Worm (Caenorhabditis elegans) whole organism, young adult: Measurements from ENCODE around the gene ZC477.4.

Source experiments
- B0336.3 ChIP-seq: fragments of 200-800 bp; sonication (Bioruptor generic); IDR thresholded peaks from 2 replicates; pipeline ENCODE4 v1.3.6; 2022; ENCODE audit warnings: missing genetic modification characterization, missing compliant biosample characterization
- F52B5.7 ChIP-seq: sonication (generic microtip); optimal IDR thresholded peaks from 2 replicates; lab custom pipeline; 2016; ENCODE audit warnings: mild to moderate bottlenecking, missing genetic modification characterization, missing compliant biosample characterization
- Y67H2A.10 ChIP-seq: fragments of 200-800 bp; sonication (Bioruptor generic); conservative IDR thresholded peaks from 2 replicates; pipeline ENCODE4 v1.3.6; 2022; ENCODE audit warnings: missing genetic modification reagents, missing genetic modification characterization, missing compliant biosample characterization
- ama-1 ChIP-seq, 3 experiments: fragments of 150-350 bp in 1 of 3; sonication (generic microtip) in 2 of 3; optimal IDR thresholded peaks; 2 replicates each; lab custom pipeline; 2014 to 2018; ENCODE audit warnings: missing biosample characterization in 2 of 3, missing genetic modification characterization in 2 of 3, missing genetic modification reagents in 2 of 3
- attf-5 ChIP-seq: fragments of 200-800 bp; sonication (Bioruptor generic); optimal IDR thresholded peaks from 2 replicates; lab custom pipeline; 2018; ENCODE audit warnings: mild to moderate bottlenecking, missing genetic modification characterization, missing compliant biosample characterization
- bed-1 ChIP-seq: fragments of 200-800 bp; sonication (Bioruptor generic); IDR thresholded peaks from 2 replicates; pipeline ENCODE4 v1.3.6; 2022; ENCODE audit warnings: missing genetic modification reagents, missing genetic modification characterization, missing compliant biosample characterization
- dpl-1 ChIP-seq: fragments of 150-350 bp; optimal IDR thresholded peaks from 2 replicates; lab custom pipeline; 2014; ENCODE audit warnings: missing biosample characterization, missing genetic modification reagents, missing genetic modification characterization
- ets-4 ChIP-seq: fragments of 200-800 bp; sonication (Bioruptor generic); optimal IDR thresholded peaks from 2 replicates; lab custom pipeline; 2018; ENCODE audit warnings: mild to moderate bottlenecking, missing genetic modification characterization, missing compliant biosample characterization
- gei-17 ChIP-seq: fragments of 200-800 bp; sonication (Bioruptor generic); optimal IDR thresholded peaks from 2 replicates; lab custom pipeline; 2018; ENCODE audit warnings: mild to moderate bottlenecking, missing genetic modification characterization, missing compliant biosample characterization
- lsl-1 ChIP-seq: fragments of 200-800 bp; sonication (Bioruptor generic); optimal IDR thresholded peaks from 2 replicates; lab custom pipeline; 2018; ENCODE audit warnings: mild to moderate bottlenecking, missing genetic modification characterization, moderate library complexity, missing compliant biosample characterization
- sdz-38 ChIP-seq: sonication (generic microtip); optimal IDR thresholded peaks from 2 replicates; lab custom pipeline; 2016; ENCODE audit warnings: missing genotype, missing genetic modification characterization, missing compliant biosample characterization
- unc-62 ChIP-seq: fragments of 150-350 bp; optimal IDR thresholded peaks from 2 replicates; lab custom pipeline; 2014; ENCODE audit warnings: missing biosample characterization, missing genetic modification reagents, missing genetic modification characterization
- ztf-25 ChIP-seq: fragments of 200-800 bp; sonication (Bioruptor generic); IDR thresholded peaks from 2 replicates; pipeline ENCODE4 v1.3.6; 2022; ENCODE audit warnings: missing genetic modification reagents, missing genetic modification characterization, missing compliant biosample characterization

ce11 chrIV:7095396-7095964, 3.1 kb downstream of the ZC477.4 start:
- TF ChIP-seq Y67H2A.10 (GFP tag; lab: Robert Waterston, UW) (no peak), lsl-1 (GFP tag; lab: Kevin White, UChicago) (no peak), ztf-25 (GFP tag; lab: Robert Waterston, UW) (no peak), unc-62 (GFP tag; lab: Kevin White, UChicago) (no peak), ets-4 (GFP tag; lab: Kevin White, UChicago) (no peak), bed-1 (GFP tag; lab: Robert Waterston, UW) (no peak), dpl-1 (GFP tag; lab: Kevin White, UChicago) (no peak), sdz-38 (tag; lab: Kevin White, UChicago) (no peak), B0336.3 (GFP tag; lab: Robert Waterston, UW) (no peak), F52B5.7 (tag; lab: Kevin White, UChicago) (no peak), ama-1 (optimal IDR thresholded peaks at IDR 0.05; lab: Kevin White, UChicago) (no peak), ama-1 (GFP tag; optimal IDR thresholded peaks at IDR 0.05; lab: Kevin White, UChicago) (no peak), attf-5 (GFP tag; lab: Kevin White, UChicago) (no peak), gei-17 (GFP tag; lab: Kevin White, UChicago) (no peak)
